Worm (Caenorhabditis elegans): ENCODE results near the gene nlp-101.
A peak's percentile ranks its signal among the peaks of the same experiment; 100 is the strongest.

nlp-101 gene

DNA sequence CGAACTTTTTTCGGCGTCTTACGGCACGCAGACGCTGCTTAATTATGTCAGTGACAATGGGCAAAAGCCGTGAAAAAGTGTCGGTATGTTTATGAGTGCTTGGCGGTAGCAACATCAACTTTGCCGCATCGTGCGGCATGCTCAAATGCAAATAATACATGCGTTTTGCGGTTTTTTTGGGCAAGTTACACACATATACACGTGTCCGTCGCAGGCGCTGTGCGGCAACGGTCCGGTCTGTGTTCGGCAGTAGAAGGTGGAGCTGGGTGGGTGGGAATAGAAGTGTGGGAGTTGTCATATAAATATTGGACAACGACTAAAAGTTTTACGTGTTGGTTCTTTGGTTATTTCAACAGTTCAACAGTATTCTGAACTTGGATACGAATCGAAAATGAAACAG is 3.6 kb downstream of the nlp-101 start, which contains the start of gene idpp-11 (continued):
- no peak for TF ChIP-seq cebp-1 (GFP tag; IDR thresholded peaks at IDR 0.05)
- TF ChIP-seq cebp-1 (tag; optimal IDR thresholded peaks at IDR 0.05) = no peak
- no peak for TF ChIP-seq F52B5.7 (tag; optimal IDR thresholded peaks at IDR 0.05)
- no peak for TF ChIP-seq F57A8.1 (GFP tag; optimal IDR thresholded peaks at IDR 0.05)
- no peak for TF ChIP-seq mxl-1 (tag; optimal IDR thresholded peaks at IDR 0.05)

DNA sequence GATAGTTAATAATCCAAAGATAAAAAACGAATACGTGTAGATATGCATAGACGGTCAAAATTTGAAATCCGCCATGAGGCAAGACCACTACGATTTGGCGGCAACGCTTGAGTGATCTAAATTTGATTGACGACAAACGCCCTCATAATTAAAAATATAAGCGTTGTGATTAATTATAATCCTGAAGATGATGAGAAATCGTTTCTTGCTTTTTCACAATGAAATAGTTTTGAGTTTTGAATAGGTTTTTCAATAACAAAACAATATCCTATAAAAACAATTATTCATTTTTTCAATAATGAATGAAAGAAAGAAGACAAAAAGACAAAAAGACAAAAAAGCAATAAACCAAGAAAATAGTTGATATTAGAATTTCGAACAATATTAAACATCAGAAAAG is 8.7 kb downstream of the nlp-101 start, which contains the start of gene C54D2.6:
TSS of gene C54D2.6 (minus strand) at position 101 of the 400 bp plus-strand sequence.
- TF ChIP-seq die-1 (tag; optimal IDR thresholded peaks at IDR 0.05) = no peak
- no peak for TF ChIP-seq pha-4 (tag; optimal IDR thresholded peaks at IDR 0.05)

DNA sequence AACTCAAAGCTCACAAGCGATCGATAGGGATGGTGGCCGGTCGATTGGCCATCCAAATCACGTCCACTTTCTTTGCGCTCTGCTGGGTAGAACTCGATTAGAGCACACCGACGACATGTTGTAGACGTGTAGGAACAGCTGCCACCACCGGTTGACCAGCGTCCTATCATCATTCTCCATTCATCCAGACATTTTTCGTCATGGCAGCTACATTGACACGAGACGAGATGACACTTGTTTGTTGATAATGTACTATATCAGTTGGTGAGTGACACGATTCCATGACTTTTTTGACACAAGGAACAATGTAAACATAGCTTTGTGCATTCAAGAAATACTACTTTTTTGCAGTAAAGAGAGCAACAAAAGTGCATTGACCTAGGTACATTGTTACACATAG is 27.8 kb downstream of the nlp-101 start:
- TF ChIP-seq zim-3 (tag; optimal IDR thresholded peaks at IDR 0.05) (no peak), nhr-80 (tag; optimal IDR thresholded peaks at IDR 0.05) (peak; percentile 34), lin-26 (GFP tag; IDR thresholded peaks at IDR 0.05) (no peak)

DNA sequence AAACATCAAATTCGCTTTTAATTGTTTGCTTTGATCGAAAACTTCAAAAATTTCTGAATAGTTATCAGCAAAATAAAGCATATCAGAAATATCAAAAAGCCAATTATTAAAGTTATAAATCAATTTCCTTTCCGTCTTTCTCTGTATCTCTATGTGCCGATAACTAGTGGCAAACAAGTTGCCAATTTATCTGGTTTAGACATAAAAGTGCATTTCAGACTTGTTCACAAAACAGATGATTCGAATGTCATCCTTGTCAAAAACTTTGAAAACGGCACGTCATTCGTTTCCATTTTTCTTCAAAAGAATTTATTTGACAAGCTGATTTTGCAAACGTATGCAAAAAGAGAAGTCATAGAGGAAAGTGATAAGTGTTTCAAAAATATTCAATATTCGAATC is 28.6 kb downstream of the nlp-101 start:
- TF ChIP-seq him-1 (tag; optimal IDR thresholded peaks at IDR 0.05) = no peak
- TF ChIP-seq sdz-38 (tag; optimal IDR thresholded peaks at IDR 0.05) = no peak
- no peak for TF ChIP-seq ztf-6 (GFP tag; IDR thresholded peaks at IDR 0.05)
- no peak for TF ChIP-seq let-607 (tag; optimal IDR thresholded peaks at IDR 0.05)
- no peak for TF ChIP-seq ama-1 (optimal IDR thresholded peaks at IDR 0.05)
- no peak for TF ChIP-seq ama-1 (GFP tag; optimal IDR thresholded peaks at IDR 0.05)
- TF ChIP-seq lin-35 (GFP tag; optimal IDR thresholded peaks at IDR 0.05) = no peak

DNA sequence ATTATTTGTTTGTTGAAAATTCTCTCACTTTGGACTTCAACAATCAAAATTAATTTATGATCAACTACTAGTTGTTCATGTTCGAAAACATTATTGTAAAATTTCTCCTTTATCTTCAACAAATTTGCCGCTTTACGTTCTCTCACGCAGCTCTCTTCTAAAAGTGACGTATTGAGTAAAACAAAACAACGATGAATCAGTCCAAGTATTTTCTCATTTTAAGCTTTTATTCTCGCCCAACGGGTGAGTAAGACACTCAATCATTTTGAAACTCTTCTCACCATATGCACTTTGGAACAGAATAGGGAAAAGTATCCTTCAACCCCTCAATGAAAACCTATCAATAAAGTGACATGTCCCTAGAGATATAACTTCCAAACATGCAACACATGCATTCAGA is 34.7 kb downstream of the nlp-101 start:
- TF ChIP-seq ceh-91 (GFP tag; IDR thresholded peaks at IDR 0.05) (no peak), cebp-1 (GFP tag; IDR thresholded peaks at IDR 0.05) (no peak), cebp-1 (tag; optimal IDR thresholded peaks at IDR 0.05) (no peak), attf-6 (GFP tag; IDR thresholded peaks at IDR 0.05) (no peak), K11D2.4 (GFP tag; IDR thresholded peaks at IDR 0.05) (no peak), lin-54 (GFP tag; optimal IDR thresholded peaks at IDR 0.05) (no peak), B0336.3 (GFP tag; IDR thresholded peaks at IDR 0.05) (no peak), hlh-26 (GFP tag; conservative IDR thresholded peaks at IDR 0.05) (no peak), sea-2 (GFP tag; IDR thresholded peaks at IDR 0.05) (no peak), attf-3 (GFP tag; conservative IDR thresholded peaks at IDR 0.05) (no peak), cebp-2 (GFP tag; IDR thresholded peaks at IDR 0.05) (no peak), xnd-1 (tag; optimal IDR thresholded peaks at IDR 0.05) (no peak), ceh-79 (tag; optimal IDR thresholded peaks at IDR 0.05) (no peak)

DNA sequence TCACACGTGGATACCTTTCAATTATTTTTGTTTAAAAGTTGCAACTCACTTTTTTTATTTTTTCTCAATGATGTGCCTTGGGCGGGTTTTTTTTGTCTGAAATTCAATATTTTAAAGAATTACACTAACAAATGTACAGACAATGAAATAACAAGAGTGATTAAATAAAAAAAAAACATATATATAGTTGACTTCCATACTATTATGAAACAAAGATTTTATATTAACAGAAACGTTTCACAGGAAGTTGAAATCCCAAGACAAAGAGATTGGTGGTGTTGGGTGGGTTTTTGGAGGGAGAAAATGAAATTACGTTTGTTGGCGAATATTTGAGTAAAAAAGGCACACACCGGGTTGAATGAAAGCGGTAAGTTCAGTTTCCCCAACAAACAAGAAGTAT is 37.2 kb downstream of the nlp-101 start, which contains the start of gene cca-1:
TSS of gene cca-1 (minus strand) at position 101 of the 400 bp plus-strand sequence.
- TF ChIP-seq unc-130 (GFP tag; optimal IDR thresholded peaks at IDR 0.05) (no peak), Y56A3A.18 (GFP tag; IDR thresholded peaks at IDR 0.05) (no peak), hrde-1 (tag; optimal IDR thresholded peaks at IDR 0.05; ENCODE audit: borderline replicate concordance) (no peak), F33H1.4 (GFP tag; IDR thresholded peaks at IDR 0.05) (no peak), egl-44 (GFP tag; IDR thresholded peaks at IDR 0.05) (no peak), akir-1 (GFP tag; optimal IDR thresholded peaks at IDR 0.05) (no peak), ztf-26 (tag; optimal IDR thresholded peaks at IDR 0.05) (no peak), ceh-58 (GFP tag; IDR thresholded peaks at IDR 0.05) (no peak), ccch-3 (GFP tag; optimal IDR thresholded peaks at IDR 0.05) (no peak), tbp1 (GFP tag; optimal IDR thresholded peaks at IDR 0.05) (no peak), nfyb-1 (GFP tag; IDR thresholded peaks at IDR 0.05) (no peak), cebp-2 (GFP tag; IDR thresholded peaks at IDR 0.05) (no peak), K12H6.12 (tag; optimal IDR thresholded peaks at IDR 0.05) (no peak), unc-62 (GFP tag; optimal IDR thresholded peaks at IDR 0.05) (no peak), K11D2.4 (GFP tag; IDR thresholded peaks at IDR 0.05) (no peak), lin-26 (GFP tag; IDR thresholded peaks at IDR 0.05) (no peak)
